Worm (Caenorhabditis elegans) whole organism, early embryonic: ENCODE measurements around the gene clec-63.

Experiments
- B0310.2 ChIP-seq: sonication (generic microtip); optimal IDR thresholded peaks from 2 replicates; lab custom pipeline; 2016; ENCODE audit warnings: mild to moderate bottlenecking, missing genetic modification characterization, missing compliant biosample characterization
- F13C5.2 ChIP-seq: sonication (generic microtip); optimal IDR thresholded peaks from 2 replicates; lab custom pipeline; 2017; ENCODE audit warnings: mild to moderate bottlenecking, missing genetic modification characterization, inconsistent platforms, missing compliant biosample characterization
- aly-1 ChIP-seq: sonication (generic microtip); optimal IDR thresholded peaks from 2 replicates; lab custom pipeline; 2016; ENCODE audit warnings: missing genetic modification characterization, missing compliant biosample characterization
- ama-1 ChIP-seq: fragments of 150-350 bp; optimal IDR thresholded peaks from 2 replicates; lab custom pipeline; 2014
- ceh-13 ChIP-seq: fragments of 200-800 bp; sonication (Bioruptor generic); optimal IDR thresholded peaks from 2 replicates; lab custom pipeline; 2018; ENCODE audit warnings: mild to moderate bottlenecking, missing genetic modification characterization, missing compliant biosample characterization
- ceh-36 ChIP-seq: sonication (generic microtip); optimal IDR thresholded peaks from 2 replicates; lab custom pipeline; 2016; ENCODE audit warnings: missing genetic modification characterization, inconsistent platforms, missing compliant biosample characterization
- ets-7 ChIP-seq: sonication (generic microtip); optimal IDR thresholded peaks from 2 replicates; lab custom pipeline; 2016; ENCODE audit warnings: missing genotype, missing genetic modification characterization, missing compliant biosample characterization
- flt-1 ChIP-seq: fragments of 200-800 bp; sonication (Bioruptor generic); IDR thresholded peaks from 2 replicates; pipeline ENCODE4 v1.3.6; 2022; ENCODE audit warnings: missing genetic modification characterization, missing compliant biosample characterization
- hmbx-1 ChIP-seq: sonication (generic microtip); optimal IDR thresholded peaks from 2 replicates; lab custom pipeline; 2016; ENCODE audit warnings: mild to moderate bottlenecking, missing genetic modification characterization, missing compliant biosample characterization
- hmg-4 ChIP-seq: fragments of 200-800 bp; sonication (Bioruptor generic); optimal IDR thresholded peaks from 2 replicates; lab custom pipeline; 2018; ENCODE audit warnings: mild to moderate bottlenecking, missing genetic modification characterization, missing compliant biosample characterization
- hnd-1 ChIP-seq: sonication (generic microtip); optimal IDR thresholded peaks from 2 replicates; lab custom pipeline; 2016; ENCODE audit warnings: missing genetic modification characterization, missing compliant biosample characterization
- pes-1 ChIP-seq: fragments of 200-800 bp; sonication (Bioruptor generic); IDR thresholded peaks from 2 replicates; pipeline ENCODE4 v1.3.6; 2022; ENCODE audit warnings: missing genetic modification reagents, missing genetic modification characterization, missing compliant biosample characterization
- scrt-1 ChIP-seq: fragments of 200-800 bp; sonication (Bioruptor generic); IDR thresholded peaks from 2 replicates; pipeline ENCODE4 v1.3.6; 2022; ENCODE audit warnings: missing genetic modification characterization, missing compliant biosample characterization
- sea-1 ChIP-seq: fragments of 200-800 bp; sonication (Bioruptor generic); conservative IDR thresholded peaks from 2 replicates; pipeline ENCODE4 v1.3.6; 2022; ENCODE audit warnings: missing genetic modification characterization, missing compliant biosample characterization
- tbx-11 ChIP-seq: fragments of 200-800 bp; sonication (Bioruptor generic); IDR thresholded peaks from 2 replicates; pipeline ENCODE4 v1.3.6; 2022; ENCODE audit warnings: missing genetic modification characterization, missing compliant biosample characterization
- tbx-37 ChIP-seq: fragments of 200-800 bp; sonication (Bioruptor generic); conservative IDR thresholded peaks from 2 replicates; pipeline ENCODE4 v1.3.6; 2022; ENCODE audit warnings: missing genetic modification reagents, missing genetic modification characterization, missing compliant biosample characterization
- tra-4 ChIP-seq: sonication (generic microtip); optimal IDR thresholded peaks from 2 replicates; lab custom pipeline; 2017; ENCODE audit warnings: missing genetic modification characterization, missing compliant biosample characterization

clec-63 gene

ce11 chrII:12895078-12895670 lies at the start of gene clec-63, which contains the start of gene clec-62:
clec-63 (plus strand) TSS chrII:12895638.
clec-62 (minus strand) TSS chrII:12895128.
- TF ChIP-seq tbx-11 (GFP tag; lab: Robert Waterston, UW): no peak
- TF ChIP-seq flt-1 (GFP tag; lab: Robert Waterston, UW): no peak
- no peak for TF ChIP-seq ceh-36 (tag; lab: Kevin White, UChicago)
- TF ChIP-seq aly-1: no peak
- TF ChIP-seq tra-4 (tag; lab: Kevin White, UChicago): no peak
- no peak for TF ChIP-seq scrt-1 (GFP tag; lab: Robert Waterston, UW)
- TF ChIP-seq ceh-13 (GFP tag; lab: Kevin White, UChicago): no peak
- no peak for TF ChIP-seq pes-1 (GFP tag; lab: Robert Waterston, UW)
- no peak for TF ChIP-seq sea-1 (GFP tag; lab: Robert Waterston, UW)
- no peak for TF ChIP-seq hnd-1 (tag; lab: Kevin White, UChicago)
- TF ChIP-seq ama-1 (lab: Kevin White, UChicago): no peak
- no peak for TF ChIP-seq F13C5.2 (tag; lab: Kevin White, UChicago)

DNA sequence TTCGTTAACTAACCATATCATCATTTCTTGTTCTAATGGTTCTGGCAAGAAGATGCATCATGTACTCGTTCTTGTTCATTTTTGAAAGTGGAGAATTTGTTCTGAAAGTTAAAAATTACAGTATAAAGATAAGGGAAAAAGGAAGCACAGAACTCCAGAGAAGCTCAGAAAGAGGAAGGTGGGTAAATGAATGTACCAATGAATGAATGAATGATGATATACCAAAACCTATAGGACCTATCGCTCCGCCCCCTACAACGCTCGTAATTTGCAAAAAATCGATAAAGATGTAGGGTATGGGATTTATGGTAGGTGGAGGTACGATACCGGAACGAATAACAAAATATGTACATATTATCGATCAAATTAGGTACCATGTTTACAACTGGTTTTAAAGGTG lies 47.7 kb upstream of the clec-63 start, which contains the start of gene pes-10:
Gene pes-10, minus strand, starts transcription at position 101 of the 400 bp plus-strand sequence.
- no peak for TF ChIP-seq tbx-37 (GFP tag; lab: Robert Waterston, UW)

- no peak for TF ChIP-seq hmbx-1
- no peak for TF ChIP-seq tra-4 (tag; lab: Kevin White, UChicago)
- TF ChIP-seq hnd-1 (tag; lab: Kevin White, UChicago): no peak
- no peak for TF ChIP-seq hmg-4
- no peak for TF ChIP-seq ceh-13 (GFP tag; lab: Kevin White, UChicago)
- no peak for TF ChIP-seq scrt-1 (GFP tag; lab: Robert Waterston, UW)
- no peak for TF ChIP-seq tbx-11 (GFP tag; lab: Robert Waterston, UW)
- TF ChIP-seq ceh-36 (tag; lab: Kevin White, UChicago): no peak
- no peak for TF ChIP-seq flt-1 (GFP tag; lab: Robert Waterston, UW)
- TF ChIP-seq sea-1 (GFP tag; lab: Robert Waterston, UW): no peak
- TF ChIP-seq tbx-37 (GFP tag; lab: Robert Waterston, UW): no peak
These were observed 45.3 kb upstream of the clec-63 start, which contains the start of gene Y46G5A.28 for ce11 chrII:12850129-12850528. Y46G5A.28 (plus strand) TSS chrII:12850429.

ce11 chrII:12855900-12856299 lies 39.5 kb upstream of the clec-63 start, which contains the start of gene Y46G5A.29:
Y46G5A.29 (plus strand) TSS chrII:12856200.
- TF ChIP-seq ceh-36 (tag; lab: Kevin White, UChicago) (no peak), aly-1 (no peak), F13C5.2 (tag; lab: Kevin White, UChicago) (no peak), ceh-13 (GFP tag; lab: Kevin White, UChicago) (no peak), tra-4 (tag; lab: Kevin White, UChicago) (no peak), tbx-37 (GFP tag; lab: Robert Waterston, UW) (no peak), scrt-1 (GFP tag; lab: Robert Waterston, UW) (no peak), ets-7 (tag; lab: Kevin White, UChicago) (no peak), ama-1 (lab: Kevin White, UChicago) (no peak), flt-1 (GFP tag; lab: Robert Waterston, UW) (no peak), B0310.2 (tag; lab: Kevin White, UChicago) (no peak), tbx-11 (GFP tag; lab: Robert Waterston, UW) (no peak), pes-1 (GFP tag; lab: Robert Waterston, UW) (no peak), sea-1 (GFP tag; lab: Robert Waterston, UW) (no peak)

- TF ChIP-seq pes-1 (GFP tag; lab: Robert Waterston, UW) (no peak), tra-4 (tag; lab: Kevin White, UChicago) (no peak), ama-1 (lab: Kevin White, UChicago) (no peak), aly-1 (no peak), flt-1 (GFP tag; lab: Robert Waterston, UW) (no peak), tbx-11 (GFP tag; lab: Robert Waterston, UW) (no peak), ceh-13 (GFP tag; lab: Kevin White, UChicago) (no peak), tbx-37 (GFP tag; lab: Robert Waterston, UW) (no peak), ceh-36 (tag; lab: Kevin White, UChicago) (no peak), scrt-1 (GFP tag; lab: Robert Waterston, UW) (no peak), F13C5.2 (tag; lab: Kevin White, UChicago) (no peak), hmbx-1 (no peak)
These were observed 29.8 kb upstream of the clec-63 start, which contains the start of gene snf-5 for ce11 chrII:12865604-12866003. snf-5 (minus strand) TSS chrII:12865785.

DNA sequence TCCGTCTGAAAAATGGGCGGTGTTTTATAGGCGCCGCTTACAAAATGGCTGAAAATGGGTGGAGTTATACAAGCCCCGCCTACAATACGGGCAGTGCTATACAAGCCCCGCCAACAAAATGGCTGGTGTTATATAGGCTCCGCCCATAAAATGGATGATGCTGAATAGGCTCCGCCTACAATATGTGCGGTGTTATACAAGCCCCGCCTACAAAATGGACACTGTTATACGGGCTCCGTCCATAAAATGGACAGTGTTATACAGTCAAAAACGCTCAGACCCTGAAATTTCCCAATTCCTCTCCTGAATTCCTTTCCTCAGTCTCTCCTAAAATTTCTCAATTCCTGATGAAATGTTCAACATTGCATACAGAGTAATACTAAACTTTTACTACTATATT lies 29.4 kb upstream of the clec-63 start:
- TF ChIP-seq aly-1: no peak
- TF ChIP-seq ceh-13 (GFP tag; lab: Kevin White, UChicago): no peak
- TF ChIP-seq hmg-4: no peak
- TF ChIP-seq scrt-1 (GFP tag; lab: Robert Waterston, UW): no peak

- TF ChIP-seq ceh-13 (GFP tag; lab: Kevin White, UChicago) (no peak), tra-4 (tag; lab: Kevin White, UChicago) (no peak), F13C5.2 (tag; lab: Kevin White, UChicago) (no peak), B0310.2 (tag; lab: Kevin White, UChicago) (no peak)
These were observed 17.3 kb upstream of the clec-63 start, which contains the start of gene gsy-1 for ce11 chrII:12878071-12878668. gsy-1 (minus strand) TSS chrII:12878121.
